Fruit fly (Drosophila melanogaster) S2 (cell line): ENCODE results near the gene CG31465.

ENCODE experiments used
- CG8478 ChIP-seq: fragments of >200 bp; optimal IDR thresholded peaks from 2 replicates; lab custom pipeline; 2018
- CTCF ChIP-seq, 2 experiments: fragments of >200 bp; optimal IDR thresholded peaks; 2 replicates each; lab custom pipeline; 2018

DNA sequence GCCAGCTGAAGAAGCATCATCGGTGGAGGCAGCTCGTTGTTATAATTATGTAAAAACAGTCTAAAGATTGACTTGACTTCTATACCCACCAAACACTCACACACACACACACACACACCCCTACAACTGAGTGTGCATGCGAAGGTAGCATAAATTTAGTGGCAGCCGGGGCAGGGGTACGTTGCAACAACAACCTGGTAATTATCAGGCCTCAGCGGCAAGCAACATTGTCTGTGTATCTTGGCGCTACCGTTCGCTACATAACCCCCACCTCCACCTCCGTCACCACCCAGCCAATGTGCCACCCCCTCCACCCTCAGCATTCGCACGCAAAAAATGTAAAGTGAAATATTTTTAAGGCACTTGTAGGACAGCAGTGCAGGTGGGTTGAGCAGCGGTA lies 36.4 kb downstream of the CG31465 start:
- TF ChIP-seq CTCF (optimal IDR thresholded peaks at IDR 0.05; lab: Kevin White, UChicago) (no peak), CG8478 (lab: Kevin White, UChicago) (no peak)
